Worm (Caenorhabditis elegans) whole organism, L3 larva: Measurements from ENCODE around the gene C06A1.3.

Experiments used
- elt-1 ChIP-seq: fragments of 150-350 bp; optimal IDR thresholded peaks from 2 replicates; lab custom pipeline; 2014; ENCODE audit warnings: missing biosample characterization, missing genetic modification characterization
- lsy-12 ChIP-seq: sonication (generic microtip); optimal IDR thresholded peaks from 2 replicates; lab custom pipeline; 2016; ENCODE audit warnings: mild to moderate bottlenecking, missing genetic modification characterization, missing compliant biosample characterization
- mdl-1 ChIP-seq: fragments of 150-350 bp; optimal IDR thresholded peaks from 2 replicates; lab custom pipeline; 2014; ENCODE audit warnings: missing biosample characterization, missing genetic modification characterization
- nhr-11 ChIP-seq: fragments of 150-350 bp; optimal IDR thresholded peaks from 2 replicates; lab custom pipeline; 2014; ENCODE audit warnings: missing biosample characterization, missing genetic modification characterization

- TF ChIP-seq elt-1 (tag; lab: Kevin White, UChicago) (no peak), lsy-12 (tag; lab: Kevin White, UChicago) (no peak), mdl-1 (tag; lab: Kevin White, UChicago) (no peak), nhr-11 (tag; lab: Kevin White, UChicago) (no peak)
Measured at ce11 chrII:10533985-10534384, 38.1 kb upstream of the C06A1.3 start.
